Fruit fly (Drosophila melanogaster): ENCODE results near the gene CG14879.

Gene CG14879

DNA sequence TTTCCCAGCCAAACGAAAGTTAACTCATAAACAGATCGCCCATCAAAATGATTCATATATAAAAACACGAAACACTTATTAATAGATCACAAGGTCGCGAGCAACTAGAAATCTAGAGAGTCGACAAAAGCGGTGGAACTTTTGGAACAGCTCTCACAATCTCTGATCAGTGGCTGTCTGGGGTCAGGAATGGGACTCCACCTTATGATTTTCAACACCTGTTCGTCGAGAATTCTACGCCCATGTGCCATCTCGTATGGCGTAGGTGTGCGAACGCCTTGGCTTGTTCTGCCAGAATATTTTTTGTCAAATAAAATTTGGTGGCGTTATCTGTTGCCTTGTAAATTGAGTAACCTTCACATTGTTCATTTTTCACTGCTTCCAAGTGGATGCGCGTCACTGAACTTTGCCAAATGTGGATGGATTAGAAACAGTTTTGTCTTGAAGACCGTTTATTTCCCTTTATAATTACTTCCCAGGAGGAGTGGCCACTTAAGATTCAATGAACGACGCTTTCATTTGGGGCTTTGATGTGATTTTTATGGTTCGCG, 6.4 kb upstream of the CG14879 start (continued):
- TF ChIP-seq btn (GFP tag; optimal IDR thresholded peaks at IDR 0.05) = no peak
- peak; percentile 88 for TF ChIP-seq CG32532 (GFP tag; IDR thresholded peaks at IDR 0.05)
- no peak for TF ChIP-seq CG3065 (GFP tag; optimal IDR thresholded peaks at IDR 0.05)
- peak; percentile 40 to 48 for TF ChIP-seq dpn (GFP tag; optimal IDR thresholded peaks at IDR 0.05)
- no peak for TF ChIP-seq CG6272 (GFP tag; IDR thresholded peaks at IDR 0.05)
- TF ChIP-seq zfh2 (GFP tag; optimal IDR thresholded peaks at IDR 0.05) = peak; percentile 67
- TF ChIP-seq ems (GFP tag; optimal IDR thresholded peaks at IDR 0.05) = peak; percentile 4
- TF ChIP-seq sens (GFP tag) = no peak
- no peak for TF ChIP-seq lola (GFP tag; optimal IDR thresholded peaks at IDR 0.05)
- no peak for TF ChIP-seq CG8388 (GFP tag; optimal IDR thresholded peaks at IDR 0.05)
- no peak for TF ChIP-seq Sox100B (GFP tag; optimal IDR thresholded peaks at IDR 0.05)
- TF ChIP-seq CrebB (tag; optimal IDR thresholded peaks at IDR 0.05) = no peak
- peak; percentile 83 for TF ChIP-seq slbo (GFP tag; IDR thresholded peaks at IDR 0.05)
- no peak for TF ChIP-seq CG7271 (tag; optimal IDR thresholded peaks at IDR 0.05)
- TF ChIP-seq Hr39 (optimal IDR thresholded peaks at IDR 0.05) = no peak
- peak; percentile 73 for TF ChIP-seq schlank (tag; optimal IDR thresholded peaks at IDR 0.05)
- TF ChIP-seq Mad (GFP tag; optimal IDR thresholded peaks at IDR 0.05) = no peak
- no peak for TF ChIP-seq ac (GFP tag; optimal IDR thresholded peaks at IDR 0.05)
- peak; percentile 39 for TF ChIP-seq CG12659 (GFP tag; optimal IDR thresholded peaks at IDR 0.05)
- no peak for TF ChIP-seq Dfd (GFP tag; optimal IDR thresholded peaks at IDR 0.05)
- no peak for TF ChIP-seq ind (GFP tag; optimal IDR thresholded peaks at IDR 0.05)
- TF ChIP-seq Sry-β (GFP tag; optimal IDR thresholded peaks at IDR 0.05) = no peak
- TF ChIP-seq her (GFP tag; optimal IDR thresholded peaks at IDR 0.05) = peak; percentile 60
- no peak for TF ChIP-seq CG16863 (GFP tag; optimal IDR thresholded peaks at IDR 0.05)
- peak; percentile 96 for TF ChIP-seq Med (GFP tag)
- TF ChIP-seq sima (GFP tag; optimal IDR thresholded peaks at IDR 0.05) = no peak
- no peak for TF ChIP-seq bab2 (GFP tag; optimal IDR thresholded peaks at IDR 0.05)
- peak; percentile 40; the same call in 1 of the 2 replicates for TF ChIP-seq ranshi (GFP tag; IDR thresholded peaks at IDR 0.05)
- TF ChIP-seq Chrac-16 (GFP tag; optimal IDR thresholded peaks at IDR 0.05) = no peak
- no peak for TF ChIP-seq Stat92E (GFP tag; optimal IDR thresholded peaks at IDR 0.05)
- TF ChIP-seq CG32767 (GFP tag; IDR thresholded peaks at IDR 0.05) = no peak
- TF ChIP-seq dmrt99B (tag; optimal IDR thresholded peaks at IDR 0.05) = no peak
- no peak for TF ChIP-seq psq (GFP tag; optimal IDR thresholded peaks at IDR 0.05)
- TF ChIP-seq eyg (GFP tag; optimal IDR thresholded peaks at IDR 0.05) = no peak
- no peak for TF ChIP-seq sens-2 (GFP tag; IDR thresholded peaks at IDR 0.05)
- TF ChIP-seq CG6175 (GFP tag; IDR thresholded peaks at IDR 0.05) = no peak
- TF ChIP-seq CG17385 (GFP tag; optimal IDR thresholded peaks at IDR 0.05) = peak; percentile 23
- peak; percentile 77; the same call in 2 of the 3 replicates for TF ChIP-seq Dbx (GFP tag; IDR thresholded peaks at IDR 0.05)
- TF ChIP-seq CG11093 (GFP tag; IDR thresholded peaks at IDR 0.05) = no peak
- no peak for TF ChIP-seq E2f2 (GFP tag; IDR thresholded peaks at IDR 0.05)
- TF ChIP-seq CG12744 (GFP tag; optimal IDR thresholded peaks at IDR 0.05) = no peak
- no peak for TF ChIP-seq CG11560 (tag; IDR thresholded peaks at IDR 0.05)
- no peak for TF ChIP-seq CG4404 (GFP tag; IDR thresholded peaks at IDR 0.05)
- TF ChIP-seq zfh1 (GFP tag; IDR thresholded peaks at IDR 0.05) = 0 out of 3 replicates have a peak, but pooled peaks have one; percentile 10
- no peak for TF ChIP-seq CG6654 (GFP tag; optimal IDR thresholded peaks at IDR 0.05)
- peak; percentile 76 for TF ChIP-seq Meics (GFP tag; optimal IDR thresholded peaks at IDR 0.05)
- TF ChIP-seq Dll (GFP tag; IDR thresholded peaks at IDR 0.05; ENCODE audit: partially characterized antibody) = no peak
- TF ChIP-seq Taf1 (GFP tag; IDR thresholded peaks at IDR 0.05) = peak; percentile 67
- no peak for TF ChIP-seq tna (GFP tag; IDR thresholded peaks at IDR 0.05; ENCODE audit: partially characterized antibody)
- no peak for TF ChIP-seq CG5953 (GFP tag; IDR thresholded peaks at IDR 0.05)
- no peak for TF ChIP-seq ATbp (GFP tag; optimal IDR thresholded peaks at IDR 0.05)
- peak; percentile 18 for TF ChIP-seq CG4854 (GFP tag; optimal IDR thresholded peaks at IDR 0.05)
